Worm (Caenorhabditis elegans) whole organism, early embryonic: ENCODE measurements around the gene glna-1.

Experiments
- B0310.2 ChIP-seq: sonication (generic microtip); optimal IDR thresholded peaks from 2 replicates; lab custom pipeline; 2016; ENCODE audit warnings: mild to moderate bottlenecking, missing genetic modification characterization, missing compliant biosample characterization
- F13C5.2 ChIP-seq: sonication (generic microtip); optimal IDR thresholded peaks from 2 replicates; lab custom pipeline; 2017; ENCODE audit warnings: mild to moderate bottlenecking, missing genetic modification characterization, inconsistent platforms, missing compliant biosample characterization
- aly-1 ChIP-seq: sonication (generic microtip); optimal IDR thresholded peaks from 2 replicates; lab custom pipeline; 2016; ENCODE audit warnings: missing genetic modification characterization, missing compliant biosample characterization
- ama-1 ChIP-seq: fragments of 150-350 bp; optimal IDR thresholded peaks from 2 replicates; lab custom pipeline; 2014
- ceh-13 ChIP-seq: fragments of 200-800 bp; sonication (Bioruptor generic); optimal IDR thresholded peaks from 2 replicates; lab custom pipeline; 2018; ENCODE audit warnings: mild to moderate bottlenecking, missing genetic modification characterization, missing compliant biosample characterization
- ceh-36 ChIP-seq: sonication (generic microtip); optimal IDR thresholded peaks from 2 replicates; lab custom pipeline; 2016; ENCODE audit warnings: missing genetic modification characterization, inconsistent platforms, missing compliant biosample characterization
- ets-7 ChIP-seq: sonication (generic microtip); optimal IDR thresholded peaks from 2 replicates; lab custom pipeline; 2016; ENCODE audit warnings: missing genotype, missing genetic modification characterization, missing compliant biosample characterization
- flt-1 ChIP-seq: fragments of 200-800 bp; sonication (Bioruptor generic); IDR thresholded peaks from 2 replicates; pipeline ENCODE4 v1.3.6; 2022; ENCODE audit warnings: missing genetic modification characterization, missing compliant biosample characterization
- hmbx-1 ChIP-seq: sonication (generic microtip); optimal IDR thresholded peaks from 2 replicates; lab custom pipeline; 2016; ENCODE audit warnings: mild to moderate bottlenecking, missing genetic modification characterization, missing compliant biosample characterization
- hmg-4 ChIP-seq: fragments of 200-800 bp; sonication (Bioruptor generic); optimal IDR thresholded peaks from 2 replicates; lab custom pipeline; 2018; ENCODE audit warnings: mild to moderate bottlenecking, missing genetic modification characterization, missing compliant biosample characterization
- hnd-1 ChIP-seq: sonication (generic microtip); optimal IDR thresholded peaks from 2 replicates; lab custom pipeline; 2016; ENCODE audit warnings: missing genetic modification characterization, missing compliant biosample characterization
- pes-1 ChIP-seq: fragments of 200-800 bp; sonication (Bioruptor generic); IDR thresholded peaks from 2 replicates; pipeline ENCODE4 v1.3.6; 2022; ENCODE audit warnings: missing genetic modification reagents, missing genetic modification characterization, missing compliant biosample characterization
- scrt-1 ChIP-seq: fragments of 200-800 bp; sonication (Bioruptor generic); IDR thresholded peaks from 2 replicates; pipeline ENCODE4 v1.3.6; 2022; ENCODE audit warnings: missing genetic modification characterization, missing compliant biosample characterization
- sea-1 ChIP-seq: fragments of 200-800 bp; sonication (Bioruptor generic); conservative IDR thresholded peaks from 2 replicates; pipeline ENCODE4 v1.3.6; 2022; ENCODE audit warnings: missing genetic modification characterization, missing compliant biosample characterization
- tbx-11 ChIP-seq: fragments of 200-800 bp; sonication (Bioruptor generic); IDR thresholded peaks from 2 replicates; pipeline ENCODE4 v1.3.6; 2022; ENCODE audit warnings: missing genetic modification characterization, missing compliant biosample characterization
- tbx-37 ChIP-seq: fragments of 200-800 bp; sonication (Bioruptor generic); conservative IDR thresholded peaks from 2 replicates; pipeline ENCODE4 v1.3.6; 2022; ENCODE audit warnings: missing genetic modification reagents, missing genetic modification characterization, missing compliant biosample characterization
- tra-4 ChIP-seq: sonication (generic microtip); optimal IDR thresholded peaks from 2 replicates; lab custom pipeline; 2017; ENCODE audit warnings: missing genetic modification characterization, missing compliant biosample characterization

Gene glna-1

ce11 chrII:14753858-14754750, 20.8 kb upstream of the glna-1 start, which contains the start of the genes tac-1 and Y54E2A.4:
tac-1 (minus strand) TSS chrII:14753877.
Y54E2A.4 (plus strand) TSS chrII:14754622.
- TF ChIP-seq sea-1 (GFP tag; lab: Robert Waterston, UW) (no peak), ets-7 (tag; lab: Kevin White, UChicago) (no peak), ama-1 (lab: Kevin White, UChicago) (no peak)

ce11 chrII:14753246-14753645, 19.9 kb upstream of the glna-1 start:
- TF ChIP-seq hnd-1 (tag; lab: Kevin White, UChicago) (no peak), B0310.2 (no peak), tbx-11 (GFP tag; lab: Robert Waterston, UW) (no peak), pes-1 (no peak), ceh-13 (no peak), hmbx-1 (no peak)

ce11 chrII:14752187-14752959, 19.0 kb upstream of the glna-1 start, which contains the start of gene smg-9:
smg-9 (minus strand) TSS chrII:14752849.
- no peak for TF ChIP-seq aly-1 (tag; lab: Kevin White, UChicago)
- TF ChIP-seq B0310.2 = no peak
- TF ChIP-seq tbx-37 (GFP tag; lab: Robert Waterston, UW) = no peak
- TF ChIP-seq sea-1 (GFP tag; lab: Robert Waterston, UW) = no peak
- 0 out of 2 replicates have a peak, but pooled peaks have one; percentile 25 for TF ChIP-seq scrt-1 (GFP tag; lab: Robert Waterston, UW)

- TF ChIP-seq hmg-4 (GFP tag; lab: Kevin White, UChicago) (no peak), ama-1 (lab: Kevin White, UChicago) (no peak), pes-1 (no peak), ceh-36 (tag; lab: Kevin White, UChicago) (no peak), sea-1 (GFP tag; lab: Robert Waterston, UW) (no peak), aly-1 (tag; lab: Kevin White, UChicago) (no peak), tra-4 (tag; lab: Kevin White, UChicago) (no peak), tbx-37 (GFP tag; lab: Robert Waterston, UW) (no peak)
These were observed 11.8 kb upstream of the glna-1 start for ce11 chrII:14745127-14745526.

- TF ChIP-seq B0310.2 = no peak
These were observed 5.8 kb upstream of the glna-1 start, which contains the start of gene npr-34 for ce11 chrII:14739143-14739542. npr-34 (minus strand) TSS chrII:14739243.

- no peak for TF ChIP-seq ets-7 (tag; lab: Kevin White, UChicago)
These were observed 5.2 kb downstream of the glna-1 start for ce11 chrII:14728119-14728518.

ce11 chrII:14706479-14706878, 26.8 kb downstream of the glna-1 start:
- TF ChIP-seq hmbx-1 = no peak
- TF ChIP-seq aly-1 (tag; lab: Kevin White, UChicago) = no peak

ce11 chrII:14705956-14706355, 27.4 kb downstream of the glna-1 start:
- TF ChIP-seq pes-1 = no peak
- TF ChIP-seq F13C5.2 (tag; lab: Kevin White, UChicago) = no peak
- no peak for TF ChIP-seq B0310.2
- TF ChIP-seq ceh-13 = no peak
- TF ChIP-seq ets-7 (tag; lab: Kevin White, UChicago) = no peak
- TF ChIP-seq hmbx-1 = no peak
- no peak for TF ChIP-seq tbx-37 (GFP tag; lab: Robert Waterston, UW)
- TF ChIP-seq hnd-1 (tag; lab: Kevin White, UChicago) = no peak
- no peak for TF ChIP-seq ama-1 (lab: Kevin White, UChicago)
- no peak for TF ChIP-seq ceh-36 (tag; lab: Kevin White, UChicago)
- no peak for TF ChIP-seq sea-1 (GFP tag; lab: Robert Waterston, UW)
- no peak for TF ChIP-seq flt-1

ce11 chrII:14705215-14705614, 28.1 kb downstream of the glna-1 start, which contains the start of gene C09F9.2:
C09F9.2 (plus strand) TSS chrII:14705515.
- no peak for TF ChIP-seq flt-1
- TF ChIP-seq ceh-36 (tag; lab: Kevin White, UChicago) = peak; percentile 0
- no peak for TF ChIP-seq tra-4 (tag; lab: Kevin White, UChicago)
- no peak for TF ChIP-seq pes-1
- no peak for TF ChIP-seq tbx-37 (GFP tag; lab: Robert Waterston, UW)
- no peak for TF ChIP-seq B0310.2
- TF ChIP-seq scrt-1 (GFP tag; lab: Robert Waterston, UW) = no peak
- no peak for TF ChIP-seq ceh-13
